Fruit fly (Drosophila melanogaster) whole organism, wandering third instar larva: Measurements from ENCODE around the gene mRpS23.

Experiments
- Abd-B ChIP-seq: fragments of >200 bp; optimal IDR thresholded peaks from 2 replicates; lab custom pipeline; 2017; ENCODE audit warnings: missing biosample characterization, missing genetic modification characterization
- CG32264 ChIP-seq: fragments of 200-800 bp; sonication (Bioruptor generic); optimal IDR thresholded peaks from 2 replicates; lab custom pipeline; 2016; ENCODE audit warnings: missing biosample characterization, missing genetic modification characterization
- CrebA ChIP-seq: fragments of 200-800 bp; sonication (Bioruptor generic); optimal IDR thresholded peaks from 2 replicates; lab custom pipeline; 2016; ENCODE audit warnings: missing biosample characterization, mild to moderate bottlenecking, missing genetic modification characterization, borderline replicate concordance
- GATAd ChIP-seq: sonication (Bioruptor generic); optimal IDR thresholded peaks from 2 replicates; lab custom pipeline; 2016; ENCODE audit warnings: missing biosample characterization, missing genetic modification characterization
- HLH106 ChIP-seq: fragments of 200-800 bp; optimal IDR thresholded peaks from 3 replicates; lab custom pipeline; 2019; ENCODE audit warnings: missing biosample characterization, mild to moderate bottlenecking, missing genetic modification characterization, moderate library complexity
- Hnf4 ChIP-seq: fragments of 200-800 bp; sonication (Bioruptor generic); optimal IDR thresholded peaks from 2 replicates; lab custom pipeline; 2016; ENCODE audit warnings: missing biosample characterization, mild to moderate bottlenecking, missing genetic modification characterization
- Hr78 ChIP-seq: fragments of >200 bp; optimal IDR thresholded peaks from 2 replicates; lab custom pipeline; 2017; ENCODE audit warnings: missing biosample characterization, missing genetic modification characterization
- Hr83 ChIP-seq: fragments of 200-300 bp; sonication (Bioruptor generic); optimal IDR thresholded peaks from 2 replicates; lab custom pipeline; 2016; ENCODE audit warnings: missing biosample characterization, mild to moderate bottlenecking, missing genetic modification characterization, moderate library complexity; ENCODE audit not compliant: poor library complexity, severe bottlenecking
- Mio ChIP-seq: sonication (Bioruptor generic); optimal IDR thresholded peaks from 2 replicates; lab custom pipeline; 2016; ENCODE audit warnings: missing biosample characterization, missing genetic modification characterization
- Myc ChIP-seq: fragments of >200 bp; optimal IDR thresholded peaks from 2 replicates; lab custom pipeline; 2017
- N ChIP-seq: fragments of >200 bp; optimal IDR thresholded peaks from 2 replicates; lab custom pipeline; 2018; ENCODE audit warnings: missing biosample characterization, missing external identifiers, missing genetic modification characterization
- OdsH ChIP-seq: fragments of 200-800 bp; sonication (Bioruptor generic); optimal IDR thresholded peaks from 2 replicates; lab custom pipeline; 2016; ENCODE audit warnings: missing biosample characterization, mild to moderate bottlenecking, missing genetic modification characterization
- Rel ChIP-seq, 2 experiments: fragments of 200-800 bp; sonication (Bioruptor generic) in 1 of 2; optimal IDR thresholded peaks; 2 replicates in 1 of 2; 3 replicates in 1 of 2; lab custom pipeline; 2016 to 2019; ENCODE audit warnings: mild to moderate bottlenecking in 2 of 2, missing biosample characterization in 2 of 2, missing genetic modification characterization in 2 of 2, moderate library complexity in 1 of 2
- Vsx2 ChIP-seq: fragments of 200-300, 225-300 bp; sonication (Bioruptor generic); optimal IDR thresholded peaks from 2 replicates; lab custom pipeline; 2018; ENCODE audit warnings: missing biosample characterization, missing genetic modification characterization; ENCODE audit not compliant: partially characterized antibody
- br ChIP-seq: fragments of 200-800 bp; sonication (Bioruptor generic); optimal IDR thresholded peaks from 2 replicates; lab custom pipeline; 2016; ENCODE audit warnings: missing biosample characterization, missing genetic modification characterization
- brk ChIP-seq: fragments of 200-800 bp; sonication (Bioruptor generic); optimal IDR thresholded peaks from 2 replicates; lab custom pipeline; 2016; ENCODE audit warnings: missing biosample characterization, mild to moderate bottlenecking, missing genetic modification characterization
- dl ChIP-seq, 2 experiments: fragments of 175-275, 200-275 bp in 1 of 2; fragments of 200-275 bp in 1 of 2; sonication (Bioruptor generic); optimal IDR thresholded peaks; lab custom pipeline; 2018; ENCODE audit warnings: mild to moderate bottlenecking in 2 of 2, missing biosample characterization in 2 of 2, missing genetic modification characterization in 2 of 2, moderate library complexity in 2 of 2; ENCODE audit not compliant: partially characterized antibody in 2 of 2, insufficient read depth in 1 of 2
- dmrt93B ChIP-seq: fragments of 200-800 bp; sonication (Bioruptor generic); optimal IDR thresholded peaks from 2 replicates; lab custom pipeline; 2018; ENCODE audit warnings: missing biosample characterization, mild to moderate bottlenecking, missing genetic modification characterization
- dsf ChIP-seq: sonication (Bioruptor generic); optimal IDR thresholded peaks from 2 replicates; lab custom pipeline; 2016; ENCODE audit warnings: missing biosample characterization, missing genetic modification characterization, borderline replicate concordance
- ey ChIP-seq: fragments of 200-800 bp; sonication (Bioruptor generic); optimal IDR thresholded peaks from 2 replicates; lab custom pipeline; 2016; ENCODE audit warnings: missing biosample characterization, missing genetic modification characterization
- foxo ChIP-seq, 2 experiments: fragments of 200-800 bp; sonication (Bioruptor generic); optimal IDR thresholded peaks; 2 replicates in 1 of 2; 3 replicates in 1 of 2; lab custom pipeline; 2016 to 2017; ENCODE audit warnings: missing biosample characterization in 2 of 2, missing genetic modification characterization in 2 of 2
- fru ChIP-seq: fragments of 200-800 bp; sonication (Bioruptor generic); optimal IDR thresholded peaks from 3 replicates; lab custom pipeline; 2016; ENCODE audit warnings: missing biosample characterization, mild to moderate bottlenecking, missing genetic modification characterization
- h ChIP-seq: fragments of 200-800 bp; sonication (Bioruptor generic); optimal IDR thresholded peaks from 3 replicates; lab custom pipeline; 2016; ENCODE audit warnings: missing biosample characterization, mild to moderate bottlenecking, missing genetic modification characterization
- lola ChIP-seq: fragments of >200 bp; optimal IDR thresholded peaks from 2 replicates; lab custom pipeline; 2017; ENCODE audit warnings: missing biosample characterization, missing genetic modification characterization
- pan ChIP-seq: fragments of >200 bp; optimal IDR thresholded peaks from 2 replicates; lab custom pipeline; 2017
- psq ChIP-seq: fragments of 200-800 bp; sonication (Bioruptor generic); optimal IDR thresholded peaks from 3 replicates; lab custom pipeline; 2017; ENCODE audit warnings: missing biosample characterization, mild to moderate bottlenecking, missing genetic modification characterization, moderate library complexity
- rgr ChIP-seq: fragments of 200-800 bp; sonication (Bioruptor generic); optimal IDR thresholded peaks from 3 replicates; lab custom pipeline; 2016; ENCODE audit warnings: missing biosample characterization, mild to moderate bottlenecking, missing genetic modification characterization
- sage ChIP-seq: fragments of 200-800 bp; sonication (Bioruptor generic); optimal IDR thresholded peaks from 2 replicates; lab custom pipeline; 2016; ENCODE audit warnings: missing biosample characterization, mild to moderate bottlenecking, missing genetic modification characterization
- tai ChIP-seq: sonication (Bioruptor generic); optimal IDR thresholded peaks from 2 replicates; lab custom pipeline; 2016; ENCODE audit warnings: missing biosample characterization, missing genetic modification characterization
- usp ChIP-seq: fragments of >200 bp; optimal IDR thresholded peaks from 2 replicates; lab custom pipeline; 2017; ENCODE audit warnings: missing biosample characterization, missing genetic modification characterization
- woc ChIP-seq: sonication (Bioruptor generic); optimal IDR thresholded peaks from 2 replicates; lab custom pipeline; 2016; ENCODE audit warnings: missing biosample characterization, mild to moderate bottlenecking, missing genetic modification characterization

The mRpS23 gene

dm6 chr2L:13877934-13878580 lies 43.2 kb upstream of the mRpS23 start:
- TF ChIP-seq sage (GFP tag; lab: Kevin White, UChicago): peak; percentile 21
- TF ChIP-seq br (GFP tag; lab: Kevin White, UChicago): no peak
- TF ChIP-seq fru (GFP tag; lab: Kevin White, UChicago): no peak
- TF ChIP-seq brk (GFP tag; lab: Kevin White, UChicago): peak; percentile 55
- TF ChIP-seq tai (GFP tag; lab: Kevin White, UChicago): no peak
- TF ChIP-seq Vsx2 (GFP tag; lab: Kevin White, UChicago): peak; percentile 59
- no peak for TF ChIP-seq Hr78 (GFP tag; lab: Kevin White, UChicago)

- TF ChIP-seq CG32264 (GFP tag; lab: Kevin White, UChicago): no peak
- no peak for TF ChIP-seq pan (lab: Kevin White, UChicago)
- TF ChIP-seq GATAd (GFP tag; lab: Kevin White, UChicago): no peak
- no peak for TF ChIP-seq Rel (GFP tag; optimal IDR thresholded peaks at IDR 0.05; lab: Kevin White, UChicago)
- TF ChIP-seq Rel (tag; optimal IDR thresholded peaks at IDR 0.05; lab: Kevin White, UChicago): no peak
- TF ChIP-seq br (GFP tag; lab: Kevin White, UChicago): no peak
- TF ChIP-seq HLH106: no peak
- TF ChIP-seq OdsH: no peak
- TF ChIP-seq usp: no peak
- no peak for TF ChIP-seq CrebA
- no peak for TF ChIP-seq Hr83 (GFP tag; lab: Kevin White, UChicago)
- TF ChIP-seq ey (GFP tag; lab: Kevin White, UChicago): no peak
- no peak for TF ChIP-seq dl (GFP tag; optimal IDR thresholded peaks at IDR 0.05; lab: Kevin White, UChicago; ENCODE audit: insufficient read depth in 1 of 2, partially characterized antibody in 2 of 2)
Measured at dm6 chr2L:13876698-13877097, 41.8 kb upstream of the mRpS23 start.

- TF ChIP-seq Hnf4 (GFP tag; lab: Kevin White, UChicago) (no peak), pan (lab: Kevin White, UChicago) (no peak), GATAd (GFP tag; lab: Kevin White, UChicago) (no peak), foxo (GFP tag; optimal IDR thresholded peaks at IDR 0.05; lab: Kevin White, UChicago) (no peak), CG32264 (GFP tag; lab: Kevin White, UChicago) (no peak), Abd-B (no peak), Myc (lab: Kevin White, UChicago) (no peak), tai (GFP tag; lab: Kevin White, UChicago) (no peak), dsf (GFP tag; lab: Kevin White, UChicago) (no peak)
Measured at dm6 chr2L:13873147-13873546, 38.3 kb upstream of the mRpS23 start.

dm6 chr2L:13869400-13869799 lies 34.5 kb upstream of the mRpS23 start:
- no peak for TF ChIP-seq rgr (GFP tag; lab: Kevin White, UChicago)
- TF ChIP-seq, all 38 proteins: peak for 0

- TF ChIP-seq OdsH: no peak
- TF ChIP-seq psq (GFP tag; lab: Kevin White, UChicago): no peak
- TF ChIP-seq Mio (GFP tag; lab: Kevin White, UChicago): no peak
- TF ChIP-seq brk (GFP tag; lab: Kevin White, UChicago): no peak
- TF ChIP-seq Hnf4 (GFP tag; lab: Kevin White, UChicago): no peak
- no peak for TF ChIP-seq woc (GFP tag; lab: Kevin White, UChicago)
- TF ChIP-seq sage (GFP tag; lab: Kevin White, UChicago): no peak
- TF ChIP-seq Vsx2 (GFP tag; lab: Kevin White, UChicago): no peak
- no peak for TF ChIP-seq Myc (lab: Kevin White, UChicago)
- no peak for TF ChIP-seq br (GFP tag; lab: Kevin White, UChicago)
- no peak for TF ChIP-seq Abd-B
- TF ChIP-seq Hr83 (GFP tag; lab: Kevin White, UChicago): no peak
Measured at dm6 chr2L:13867653-13868052, 32.8 kb upstream of the mRpS23 start.

dm6 chr2L:13851098-13851497 lies 16.2 kb upstream of the mRpS23 start:
- TF ChIP-seq dmrt93B (GFP tag; lab: Kevin White, UChicago) (no peak), N (no peak), lola (no peak), HLH106 (no peak), h (no peak), woc (GFP tag; lab: Kevin White, UChicago) (no peak), rgr (GFP tag; lab: Kevin White, UChicago) (no peak), Abd-B (no peak), dl (GFP tag; optimal IDR thresholded peaks at IDR 0.05; lab: Kevin White, UChicago; ENCODE audit: insufficient read depth in 1 of 2, partially characterized antibody in 2 of 2) (no peak), foxo (GFP tag; optimal IDR thresholded peaks at IDR 0.05; lab: Kevin White, UChicago) (no peak), br (GFP tag; lab: Kevin White, UChicago) (no peak)
